Fruit fly (Drosophila melanogaster) whole organism, embryonic: Measurements from ENCODE around the gene Sema5c.

Source experiments
- Abd-B ChIP-seq: fragments of 200-800 bp; sonication (Bioruptor generic); optimal IDR thresholded peaks from 2 replicates; lab custom pipeline; 2018; ENCODE audit warnings: missing biosample characterization, mild to moderate bottlenecking, missing genetic modification characterization, moderate library complexity
- Atf-2 ChIP-seq: fragments of 200-800 bp; sonication (Bioruptor generic); optimal IDR thresholded peaks from 2 replicates; lab custom pipeline; 2016; ENCODE audit warnings: missing biosample characterization, missing genetic modification characterization
- Atf6 ChIP-seq: fragments of 200-800 bp; sonication (Bioruptor generic); IDR thresholded peaks from 2 replicates; pipeline ENCODE4 v1.3.6; 2022; ENCODE audit warnings: missing biosample characterization, missing genetic modification characterization
- Awh ChIP-seq: fragments of 200-800 bp; sonication (Bioruptor generic); IDR thresholded peaks from 2 replicates; pipeline ENCODE4, ENCODE4 v1.3.6; 2022; ENCODE audit warnings: missing biosample characterization, missing genetic modification characterization
- B-H2 ChIP-seq: fragments of 200-800 bp; sonication (Bioruptor generic); optimal IDR thresholded peaks from 2 replicates; lab custom pipeline; 2018; ENCODE audit warnings: missing biosample characterization, mild to moderate bottlenecking, missing genetic modification characterization
- Bteb2 ChIP-seq: fragments of 200-800 bp; sonication (Bioruptor generic); optimal IDR thresholded peaks from 2 replicates; lab custom pipeline; 2016; ENCODE audit warnings: missing biosample characterization, missing genetic modification characterization
- CG11723 ChIP-seq: fragments of 200-800 bp; sonication (Bioruptor generic); optimal IDR thresholded peaks from 2 replicates; lab custom pipeline; 2017; ENCODE audit warnings: missing biosample characterization, mild to moderate bottlenecking, missing genetic modification characterization
- CG13287 ChIP-seq: fragments of 200-800 bp; sonication (Bioruptor generic); IDR thresholded peaks from 2 replicates; pipeline ENCODE4 v1.3.6; 2022; ENCODE audit warnings: missing biosample characterization, missing genetic modification characterization; ENCODE audit not compliant: partially characterized antibody
- CG15479 ChIP-seq: fragments of 200-800 bp; sonication (Bioruptor generic); optimal IDR thresholded peaks from 3 replicates; lab custom pipeline; 2019; ENCODE audit warnings: missing biosample characterization, mild to moderate bottlenecking, missing genetic modification characterization, moderate library complexity
- CG17385 ChIP-seq: fragments of 200-800 bp; sonication (Bioruptor generic); optimal IDR thresholded peaks from 3 replicates; lab custom pipeline; 2018; ENCODE audit warnings: missing biosample characterization, mild to moderate bottlenecking, missing genetic modification characterization
- CG2129 ChIP-seq: fragments of 200-800 bp; sonication (Bioruptor generic); IDR thresholded peaks from 2 replicates; pipeline ENCODE4 v1.3.6; 2022; ENCODE audit warnings: missing biosample characterization, missing genetic modification characterization; ENCODE audit not compliant: partially characterized antibody
- CG2712 ChIP-seq: fragments of 200-800 bp; optimal IDR thresholded peaks from 3 replicates; lab custom pipeline; 2019; ENCODE audit warnings: missing biosample characterization, mild to moderate bottlenecking, missing genetic modification characterization, moderate library complexity
- CG31365 ChIP-seq: fragments of 200-800 bp; sonication (Bioruptor generic); optimal IDR thresholded peaks from 2 replicates; lab custom pipeline; 2018; ENCODE audit warnings: missing biosample characterization, mild to moderate bottlenecking, missing genetic modification characterization
- CG7556 ChIP-seq: fragments of 200-800 bp; sonication (Bioruptor generic); optimal IDR thresholded peaks from 2 replicates; lab custom pipeline; 2017; ENCODE audit warnings: missing biosample characterization, mild to moderate bottlenecking, missing genetic modification characterization
- CG7928 ChIP-seq: fragments of 200-800 bp; sonication (Bioruptor generic); optimal IDR thresholded peaks from 2 replicates; lab custom pipeline; 2017; ENCODE audit warnings: missing biosample characterization, mild to moderate bottlenecking, missing genetic modification characterization
- CG8765 ChIP-seq: fragments of 200-800 bp; sonication (Bioruptor generic); IDR thresholded peaks from 2 replicates; pipeline ENCODE4 v1.3.6; 2022; ENCODE audit warnings: missing biosample characterization, missing genetic modification characterization
- CG9727 ChIP-seq: fragments of 200-800 bp; sonication (Bioruptor generic); optimal IDR thresholded peaks from 3 replicates; lab custom pipeline; 2017; ENCODE audit warnings: missing biosample characterization, mild to moderate bottlenecking, missing genetic modification characterization
- CHES-1-like ChIP-seq: fragments of 200-800 bp; sonication (Bioruptor generic); optimal IDR thresholded peaks from 2 replicates; lab custom pipeline; 2016; ENCODE audit warnings: missing biosample characterization, missing genetic modification characterization
- Camta ChIP-seq: fragments of 200-800 bp; sonication (Bioruptor generic); optimal IDR thresholded peaks from 2 replicates; lab custom pipeline; 2016; ENCODE audit warnings: missing biosample characterization, missing genetic modification characterization
- CoRest ChIP-seq: fragments of 200-800 bp; sonication (Bioruptor generic); optimal IDR thresholded peaks from 3 replicates; lab custom pipeline; 2018; ENCODE audit warnings: missing biosample characterization, mild to moderate bottlenecking, missing genetic modification characterization, moderate library complexity
- Doc3 ChIP-seq: fragments of 200-800 bp; sonication (Bioruptor generic); IDR thresholded peaks from 3 replicates; pipeline ENCODE4 v1.3.6; 2022; ENCODE audit warnings: missing biosample characterization, missing genetic modification characterization; ENCODE audit not compliant: partially characterized antibody
- GATAe ChIP-seq: fragments of 200-800 bp; sonication (Bioruptor generic); conservative IDR thresholded peaks from 2 replicates; pipeline ENCODE4 v1.3.6; 2022; ENCODE audit warnings: missing biosample characterization, missing genetic modification characterization
- HLH4C ChIP-seq: fragments of 200-800 bp; sonication (Bioruptor generic); IDR thresholded peaks from 3 replicates; pipeline ENCODE4 v1.3.6; 2022; ENCODE audit warnings: missing biosample characterization, missing genetic modification characterization; ENCODE audit not compliant: partially characterized antibody
- HLHmδ ChIP-seq: fragments of 200-800 bp; sonication (Bioruptor generic); optimal IDR thresholded peaks from 2 replicates; lab custom pipeline; 2018; ENCODE audit warnings: missing biosample characterization, mild to moderate bottlenecking, missing genetic modification characterization, moderate library complexity
- Hmr ChIP-seq: fragments of 200-800 bp; sonication (Bioruptor generic); optimal IDR thresholded peaks from 3 replicates; lab custom pipeline; 2017; ENCODE audit warnings: mild to moderate bottlenecking, missing biosample characterization, missing genetic modification reagents, missing genetic modification characterization
- Hr78 ChIP-seq, 2 experiments: fragments of 200-800 bp in 1 of 2; fragments of >200 bp in 1 of 2; sonication (Bioruptor generic) in 1 of 2; optimal IDR thresholded peaks; 2 replicates each; lab custom pipeline; 2017 to 2019; ENCODE audit warnings: missing biosample characterization in 2 of 2, missing genetic modification characterization in 2 of 2, mild to moderate bottlenecking in 1 of 2, moderate library complexity in 1 of 2
- Hsf ChIP-seq: fragments of 200-800 bp; sonication (Bioruptor generic); optimal IDR thresholded peaks from 3 replicates; lab custom pipeline; 2016; ENCODE audit warnings: missing biosample characterization, missing genetic modification characterization
- Neu2 ChIP-seq: fragments of 200-800 bp; sonication (Bioruptor generic); optimal IDR thresholded peaks from 3 replicates; lab custom pipeline; 2016; ENCODE audit warnings: missing biosample characterization, missing genetic modification characterization, borderline replicate concordance
- Poxn ChIP-seq: fragments of 200-800 bp; sonication (Bioruptor generic); IDR thresholded peaks from 2 replicates; pipeline ENCODE4 v1.3.6; 2022; ENCODE audit warnings: missing biosample characterization, missing genetic modification characterization
- Scr ChIP-seq: fragments of 200-800 bp; sonication (Bioruptor generic); IDR thresholded peaks from 2 replicates; pipeline ENCODE4 v1.3.6; 2022; ENCODE audit warnings: missing biosample characterization, missing genetic modification characterization; ENCODE audit not compliant: partially characterized antibody
- Sox100B ChIP-seq: fragments of 200-800 bp; sonication (Bioruptor generic); optimal IDR thresholded peaks from 3 replicates; lab custom pipeline; 2018; ENCODE audit warnings: missing biosample characterization, mild to moderate bottlenecking, missing genetic modification characterization
- Spps ChIP-seq: fragments of 200-800 bp; sonication (Bioruptor generic); optimal IDR thresholded peaks from 2 replicates; lab custom pipeline; 2018; ENCODE audit warnings: missing biosample characterization, mild to moderate bottlenecking, missing genetic modification characterization
- Stat92E ChIP-seq, 3 experiments: fragments of >200 bp in 2 of 3; fragments of 200-800 bp in 1 of 3; sonication (Bioruptor generic) in 1 of 3; optimal IDR thresholded peaks; 2 replicates each; lab custom pipeline; 2017 to 2019; ENCODE audit warnings: missing biosample characterization in 3 of 3, missing genetic modification characterization in 3 of 3, mild to moderate bottlenecking in 1 of 3, moderate library complexity in 1 of 3
- corto ChIP-seq: fragments of 200-800 bp; sonication (Bioruptor generic); optimal IDR thresholded peaks from 2 replicates; lab custom pipeline; 2016; ENCODE audit warnings: missing biosample characterization, mild to moderate bottlenecking, missing genetic modification characterization, moderate library complexity
- crc ChIP-seq: fragments of 200-800 bp; sonication (Bioruptor generic); optimal IDR thresholded peaks from 2 replicates; lab custom pipeline; 2016; ENCODE audit warnings: missing biosample characterization, missing genetic modification characterization
- dpn ChIP-seq, 2 experiments: fragments of 200-800 bp; sonication (Bioruptor generic); optimal IDR thresholded peaks; 3 replicates each; lab custom pipeline; 2016; ENCODE audit warnings: missing biosample characterization in 2 of 2, missing genetic modification characterization in 2 of 2
- eve ChIP-seq, 2 experiments: fragments of >200 bp; optimal IDR thresholded peaks; 2 replicates each; lab custom pipeline; 2017; ENCODE audit warnings: missing biosample characterization in 2 of 2, missing genetic modification characterization in 2 of 2
- fu2 ChIP-seq: fragments of 200-800 bp; sonication (Bioruptor generic); optimal IDR thresholded peaks from 2 replicates; lab custom pipeline; 2016; ENCODE audit warnings: missing biosample characterization, missing genetic modification characterization
- hbn ChIP-seq: fragments of 200-800 bp; sonication (Bioruptor generic); IDR thresholded peaks from 2 replicates; pipeline ENCODE4 v1.3.6; 2022; ENCODE audit warnings: missing biosample characterization, missing genetic modification characterization; ENCODE audit not compliant: partially characterized antibody
- nmo ChIP-seq: fragments of 200-800 bp; sonication (Bioruptor generic); optimal IDR thresholded peaks from 2 replicates; lab custom pipeline; 2018; ENCODE audit warnings: missing biosample characterization, mild to moderate bottlenecking, missing genetic modification characterization, moderate library complexity
- ranshi ChIP-seq: fragments of 200-800 bp; sonication (Bioruptor generic); IDR thresholded peaks from 2 replicates; pipeline ENCODE4 v1.3.6; 2022; ENCODE audit warnings: missing biosample characterization, missing genetic modification characterization
- sug ChIP-seq: fragments of 200-800 bp; optimal IDR thresholded peaks from 2 replicates; lab custom pipeline; 2019; ENCODE audit warnings: missing biosample characterization, mild to moderate bottlenecking, missing genetic modification characterization, moderate library complexity
- tna ChIP-seq: fragments of 200-800 bp; sonication (Bioruptor generic); IDR thresholded peaks from 2 replicates; pipeline ENCODE4 v1.3.6; 2022; ENCODE audit warnings: missing biosample characterization, missing genetic modification characterization; ENCODE audit not compliant: partially characterized antibody
- trem ChIP-seq: fragments of 200-800 bp; optimal IDR thresholded peaks from 3 replicates; lab custom pipeline; 2019; ENCODE audit warnings: missing biosample characterization, mild to moderate bottlenecking, missing genetic modification characterization, moderate library complexity
- trh ChIP-seq: fragments of 200-800 bp; sonication (Bioruptor generic); optimal IDR thresholded peaks from 2 replicates; lab custom pipeline; 2016; ENCODE audit warnings: missing biosample characterization, missing genetic modification characterization
- tx ChIP-seq: fragments of 200-800 bp; sonication (Bioruptor generic); optimal IDR thresholded peaks from 2 replicates; lab custom pipeline; 2016; ENCODE audit warnings: missing biosample characterization, missing genetic modification characterization
- zen ChIP-seq: fragments of 200-800 bp; sonication (Bioruptor generic); optimal IDR thresholded peaks from 3 replicates; lab custom pipeline; 2018; ENCODE audit warnings: missing biosample characterization, mild to moderate bottlenecking, missing genetic modification characterization, moderate library complexity

The Sema5c gene

DNA sequence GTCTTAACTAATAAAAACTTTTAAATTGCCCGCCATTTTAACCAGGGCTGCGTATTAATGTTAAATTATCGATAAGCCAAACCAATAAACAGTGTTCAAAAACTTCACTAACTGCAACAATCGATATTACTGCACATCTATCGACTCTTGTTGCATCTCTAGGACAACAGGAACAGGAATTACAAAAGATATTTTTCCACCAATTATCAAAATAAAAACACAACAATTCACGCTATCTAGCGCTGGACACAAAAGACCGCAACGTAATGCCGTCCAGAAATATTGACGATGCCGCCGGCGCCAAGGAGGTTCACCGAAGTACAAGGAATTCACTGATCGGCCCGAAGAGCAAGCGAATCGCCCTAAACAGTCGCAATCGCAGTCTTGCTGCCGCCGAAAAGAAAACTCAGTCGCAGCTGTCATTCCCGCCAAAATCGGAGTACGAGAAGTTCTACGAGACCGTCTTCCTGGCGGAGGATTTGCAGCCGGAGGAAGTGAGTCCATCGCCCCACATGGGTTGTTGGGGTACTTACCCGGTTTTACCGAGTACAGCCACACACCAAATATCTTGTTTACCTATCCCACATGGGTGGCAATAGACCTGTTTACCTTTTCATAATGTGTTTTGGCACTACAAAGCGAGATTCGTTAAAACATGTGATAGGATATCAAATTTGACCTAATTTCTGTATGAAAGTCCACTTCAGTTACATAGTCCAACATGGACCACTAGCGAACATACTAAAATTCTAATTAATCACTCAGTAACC, 34.5 kb upstream of the Sema5c start, which contains the start of gene vers (continued):
- TF ChIP-seq fu2 (no peak), Hmr (GFP tag; lab: Kevin White, UChicago) (no peak), GATAe (GFP tag; lab: Robert Waterston, UW) (no peak), Stat92E (GFP tag; optimal IDR thresholded peaks at IDR 0.05; lab: Kevin White, UChicago) (peak in 1 of 3 experiments; percentile 52), Awh (peak; percentile 30; the same call in 1 of the 2 replicates), Hr78 (GFP tag; optimal IDR thresholded peaks at IDR 0.05; lab: Kevin White, UChicago) (no peak), Bteb2 (GFP tag; lab: Kevin White, UChicago) (no peak), Doc3 (peak; percentile 91), crc (GFP tag; lab: Kevin White, UChicago) (no peak), Camta (GFP tag; lab: Kevin White, UChicago) (no peak), CG7556 (GFP tag; lab: Kevin White, UChicago) (no peak), ranshi (GFP tag; lab: Robert Waterston, UW) (0 out of 2 replicates have a peak, but pooled peaks have one; percentile 17), CG15479 (GFP tag; lab: Kevin White, UChicago) (no peak), B-H2 (peak; percentile 43), nmo (GFP tag; lab: Kevin White, UChicago) (peak; percentile 41), trh (GFP tag; lab: Kevin White, UChicago) (no peak), HLH4C (GFP tag; lab: Robert Waterston, UW) (peak; percentile 90), CG17385 (GFP tag; lab: Kevin White, UChicago) (no peak), eve (GFP tag; optimal IDR thresholded peaks at IDR 0.05; lab: Kevin White, UChicago) (no peak), Scr (GFP tag; lab: Robert Waterston, UW) (peak; percentile 91), CG8765 (GFP tag; lab: Robert Waterston, UW) (no peak), corto (GFP tag; lab: Kevin White, UChicago) (no peak), Neu2 (no peak), dpn (GFP tag; optimal IDR thresholded peaks at IDR 0.05; lab: Kevin White, UChicago) (peak in 1 of 2 experiments; percentile 30), CG11723 (GFP tag; lab: Kevin White, UChicago) (no peak), CG13287 (GFP tag; lab: Robert Waterston, UW) (peak; percentile 98), CG2129 (GFP tag; lab: Robert Waterston, UW) (peak; percentile 89), tx (GFP tag; lab: Kevin White, UChicago) (no peak), tna (GFP tag; lab: Robert Waterston, UW) (peak; percentile 83), Atf6 (peak; percentile 17; the same call in 1 of the 2 replicates), Poxn (GFP tag; lab: Robert Waterston, UW) (no peak), Atf-2 (GFP tag; lab: Kevin White, UChicago) (no peak), sug (tag; lab: Kevin White, UChicago) (peak; percentile 3), trem (tag; lab: Kevin White, UChicago) (peak; percentile 69), Spps (tag; lab: Kevin White, UChicago) (no peak), hbn (GFP tag; lab: Robert Waterston, UW) (peak; percentile 95), CG7928 (GFP tag; lab: Kevin White, UChicago) (peak; percentile 92), CoRest (peak; percentile 14), Hsf (GFP tag; lab: Kevin White, UChicago) (no peak), Abd-B (GFP tag; lab: Kevin White, UChicago) (peak; percentile 7), CG31365 (tag; lab: Kevin White, UChicago) (no peak), zen (tag; lab: Kevin White, UChicago) (peak; percentile 16), CHES-1-like (peak; percentile 59), Sox100B (GFP tag; lab: Kevin White, UChicago) (no peak), HLHmδ (GFP tag; lab: Kevin White, UChicago) (no peak), CG2712 (tag; lab: Kevin White, UChicago) (peak; percentile 51), CG9727 (no peak)
